Fruit fly (Drosophila melanogaster): ENCODE data around the gene Strump.
A peak's percentile ranks its signal among the peaks of the same experiment; 100 is the strongest.

The Strump gene

DNA sequence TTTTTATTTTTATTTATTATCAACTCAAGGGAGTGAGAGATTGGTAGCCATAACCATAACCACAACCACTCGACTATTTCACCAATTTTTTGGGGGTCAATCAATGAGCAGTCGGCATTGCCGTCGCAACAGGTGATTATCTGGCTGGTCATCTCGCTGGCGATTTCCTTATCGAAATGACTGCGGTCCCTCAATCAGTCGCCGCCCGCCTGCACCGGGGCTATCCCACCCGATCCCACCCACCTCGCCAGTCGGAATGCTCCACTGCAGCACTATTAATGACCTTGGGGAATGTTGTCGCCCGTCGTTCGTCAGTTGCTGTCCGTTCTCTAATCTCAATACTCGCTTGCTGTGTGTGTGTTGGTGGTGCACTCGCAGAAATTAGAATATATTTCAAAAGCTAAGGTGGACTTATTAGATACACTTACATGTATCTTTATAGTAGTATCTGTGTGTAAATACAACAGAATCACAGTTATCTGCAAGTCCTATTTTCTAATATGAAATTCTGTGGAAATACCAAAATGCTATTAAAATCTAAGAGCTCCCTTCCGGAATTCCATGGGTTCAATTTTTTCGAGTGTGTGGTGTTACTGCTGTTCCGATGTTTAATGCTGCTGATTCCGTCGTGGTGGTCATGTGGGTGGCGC lies 38.7 kb downstream of the Strump start (continued):
- TF ChIP-seq zen2 (GFP tag; IDR thresholded peaks at IDR 0.05; ENCODE audit: partially characterized antibody) (no peak), dati (GFP tag; IDR thresholded peaks at IDR 0.05) (no peak), CG7556 (GFP tag; optimal IDR thresholded peaks at IDR 0.05) (peak; percentile 63), CG12236 (GFP tag; optimal IDR thresholded peaks at IDR 0.05) (peak; percentile 16), CG18764 (GFP tag; optimal IDR thresholded peaks at IDR 0.05) (no peak), repo (GFP tag; optimal IDR thresholded peaks at IDR 0.05) (no peak), ato (GFP tag; IDR thresholded peaks at IDR 0.05; ENCODE audit: partially characterized antibody) (no peak), CG5245 (GFP tag; optimal IDR thresholded peaks at IDR 0.05) (peak; percentile 48), wor (GFP tag; IDR thresholded peaks at IDR 0.05) (no peak), lov (optimal IDR thresholded peaks at IDR 0.05) (no peak), lov (GFP tag; IDR thresholded peaks at IDR 0.05) (no peak), sqz (GFP tag; optimal IDR thresholded peaks at IDR 0.05) (no peak), Max (GFP tag; optimal IDR thresholded peaks at IDR 0.05) (peak; percentile 25), inv (GFP tag; IDR thresholded peaks at IDR 0.05; ENCODE audit: partially characterized antibody) (no peak), CG2202 (tag; optimal IDR thresholded peaks at IDR 0.05) (no peak), Vsx1 (GFP tag; optimal IDR thresholded peaks at IDR 0.05) (no peak), CG15073 (GFP tag; optimal IDR thresholded peaks at IDR 0.05) (no peak), zfh2 (GFP tag; optimal IDR thresholded peaks at IDR 0.05) (peak; percentile 58), cad (GFP tag; optimal IDR thresholded peaks at IDR 0.05) (no peak), Myb (GFP tag; optimal IDR thresholded peaks at IDR 0.05) (peak; percentile 43), emc (GFP tag; optimal IDR thresholded peaks at IDR 0.05) (peak; percentile 16), Drgx (GFP tag; IDR thresholded peaks at IDR 0.05) (no peak), vvl (GFP tag; IDR thresholded peaks at IDR 0.05) (peak; percentile 51; the same call in 1 of the 2 replicates), CG16813 (GFP tag; IDR thresholded peaks at IDR 0.05; ENCODE audit: partially characterized antibody) (no peak), nom (GFP tag; optimal IDR thresholded peaks at IDR 0.05) (no peak), CG5180 (GFP tag; optimal IDR thresholded peaks at IDR 0.05) (peak; percentile 44), CG14860 (GFP tag; IDR thresholded peaks at IDR 0.05; ENCODE audit: partially characterized antibody) (no peak), CG6683 (GFP tag; optimal IDR thresholded peaks at IDR 0.05) (peak; percentile 30), amos (GFP tag; IDR thresholded peaks at IDR 0.05; ENCODE audit: partially characterized antibody) (no peak), Dip3 (GFP tag; optimal IDR thresholded peaks at IDR 0.05) (peak; percentile 73), p53 (GFP tag; optimal IDR thresholded peaks at IDR 0.05) (no peak), CG8478 (optimal IDR thresholded peaks at IDR 0.05) (no peak), gt (GFP tag; IDR thresholded peaks at IDR 0.05) (no peak), dysf (GFP tag; IDR thresholded peaks at IDR 0.05) (peak; percentile 78; the same call in 2 of the 3 replicates), CG8924 (tag; optimal IDR thresholded peaks at IDR 0.05) (peak; percentile 73), CG6689 (GFP tag; IDR thresholded peaks at IDR 0.05) (0 out of 2 replicates have a peak, but pooled peaks have one; percentile 25), CG13287 (GFP tag; IDR thresholded peaks at IDR 0.05; ENCODE audit: partially characterized antibody) (no peak), da (GFP tag; optimal IDR thresholded peaks at IDR 0.05) (no peak), CG6854 (GFP tag; optimal IDR thresholded peaks at IDR 0.05) (peak; percentile 15), CG12299 (tag; optimal IDR thresholded peaks at IDR 0.05) (no peak), scrt (GFP tag; optimal IDR thresholded peaks at IDR 0.05) (peak; percentile 19), Lhr (GFP tag; optimal IDR thresholded peaks at IDR 0.05) (peak; percentile 1), gem (tag; optimal IDR thresholded peaks at IDR 0.05) (peak; percentile 81), dimm (GFP tag; IDR thresholded peaks at IDR 0.05) (no peak), CG13123 (GFP tag; optimal IDR thresholded peaks at IDR 0.05) (no peak), Dek (tag; optimal IDR thresholded peaks at IDR 0.05) (peak; percentile 46), B-H1 (GFP tag; IDR thresholded peaks at IDR 0.05) (no peak), grn (GFP tag; optimal IDR thresholded peaks at IDR 0.05) (peak; percentile 54), Fer2 (tag; optimal IDR thresholded peaks at IDR 0.05) (no peak), wek (GFP tag; optimal IDR thresholded peaks at IDR 0.05) (no peak)
